Worm (Caenorhabditis elegans): ENCODE measurements around the gene F46H5.11.

Gene F46H5.11

DNA sequence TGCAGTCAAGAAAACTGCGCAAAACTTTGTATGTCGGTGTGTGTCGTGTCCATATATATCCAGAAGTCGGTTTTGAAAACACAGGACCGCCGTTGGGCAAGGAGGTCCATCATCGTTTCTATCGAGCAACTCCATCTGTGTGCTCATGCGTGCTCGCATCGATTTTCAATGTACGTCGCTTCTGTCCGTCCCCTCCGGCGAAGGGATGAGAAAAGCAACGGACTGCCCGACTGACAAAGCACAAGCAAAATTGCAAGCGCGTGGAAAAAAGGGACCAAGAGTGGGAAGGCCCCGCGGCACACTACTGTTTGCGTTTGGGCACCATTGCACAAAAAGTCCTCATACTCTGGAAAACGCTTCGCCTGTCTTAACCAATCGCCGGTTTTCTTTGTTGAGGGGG is 49.5 kb downstream of the F46H5.11 start:
- TF ChIP-seq repo-1 (tag; optimal IDR thresholded peaks at IDR 0.05) = no peak
- no peak for TF ChIP-seq dpl-1 (GFP tag; optimal IDR thresholded peaks at IDR 0.05)
- no peak for TF ChIP-seq ekl-4 (GFP tag; IDR thresholded peaks at IDR 0.05)
- TF ChIP-seq Y53F4B.3 (GFP tag; IDR thresholded peaks at IDR 0.05) = no peak
- no peak for TF ChIP-seq nfya-1 (tag; optimal IDR thresholded peaks at IDR 0.05; ENCODE audit: borderline replicate concordance, insufficient read depth)
- TF ChIP-seq T26A5.8 (tag; optimal IDR thresholded peaks at IDR 0.05) = no peak
- no peak for TF ChIP-seq madf-6 (GFP tag; IDR thresholded peaks at IDR 0.05)
- no peak for TF ChIP-seq lin-54 (GFP tag; optimal IDR thresholded peaks at IDR 0.05)
- TF ChIP-seq cebp-1 (GFP tag; IDR thresholded peaks at IDR 0.05) = no peak
- TF ChIP-seq cebp-1 (tag; optimal IDR thresholded peaks at IDR 0.05) = peak; percentile 14
- no peak for TF ChIP-seq aptf-3 (GFP tag; IDR thresholded peaks at IDR 0.05)
- peak; percentile 6 for TF ChIP-seq ceh-27 (GFP tag; optimal IDR thresholded peaks at IDR 0.05)
- peak; percentile 11 for TF ChIP-seq K12H6.12 (tag; optimal IDR thresholded peaks at IDR 0.05)
- no peak for TF ChIP-seq lsy-27 (tag; optimal IDR thresholded peaks at IDR 0.05; ENCODE audit: borderline replicate concordance, insufficient read depth)
- TF ChIP-seq nfya-2 (GFP tag; IDR thresholded peaks at IDR 0.05) = no peak
- TF ChIP-seq atf-7 (tag; optimal IDR thresholded peaks at IDR 0.05) = no peak
- no peak for TF ChIP-seq attf-6 (GFP tag; IDR thresholded peaks at IDR 0.05)
- TF ChIP-seq unc-130 (GFP tag; optimal IDR thresholded peaks at IDR 0.05) = no peak
- no peak for TF ChIP-seq mxl-1 (tag; optimal IDR thresholded peaks at IDR 0.05)
- TF ChIP-seq nhr-90 (tag; optimal IDR thresholded peaks at IDR 0.05) = no peak
- no peak for TF ChIP-seq rec-8 (tag; optimal IDR thresholded peaks at IDR 0.05)
- peak; percentile 63 for TF ChIP-seq zfh-2 (GFP tag; conservative IDR thresholded peaks at IDR 0.05)
- TF ChIP-seq snpc-1.3 (tag; optimal IDR thresholded peaks at IDR 0.05; ENCODE audit: insufficient read depth) = no peak
- TF ChIP-seq T07F8.4 (tag; optimal IDR thresholded peaks at IDR 0.05) = no peak
- TF ChIP-seq egl-44 (GFP tag; IDR thresholded peaks at IDR 0.05) = no peak
- TF ChIP-seq F37B4.10 (GFP tag; IDR thresholded peaks at IDR 0.05) = no peak
- TF ChIP-seq ceh-100 (GFP tag; IDR thresholded peaks at IDR 0.05) = no peak

ce11 chrX:7220209-7220608 is 51.7 kb downstream of the F46H5.11 start:
- no peak for TF ChIP-seq pbrm-1 (GFP tag; IDR thresholded peaks at IDR 0.05)
- no peak for TF ChIP-seq nhr-179 (tag; optimal IDR thresholded peaks at IDR 0.05)
- no peak for TF ChIP-seq somi-1 (GFP tag; optimal IDR thresholded peaks at IDR 0.05)
- peak; percentile 33; the same call in 1 of the 2 replicates for TF ChIP-seq nfyb-1 (GFP tag; IDR thresholded peaks at IDR 0.05)
